Fruit fly (Drosophila melanogaster): ENCODE measurements around the gene SLIRP1.

SLIRP1 gene

DNA sequence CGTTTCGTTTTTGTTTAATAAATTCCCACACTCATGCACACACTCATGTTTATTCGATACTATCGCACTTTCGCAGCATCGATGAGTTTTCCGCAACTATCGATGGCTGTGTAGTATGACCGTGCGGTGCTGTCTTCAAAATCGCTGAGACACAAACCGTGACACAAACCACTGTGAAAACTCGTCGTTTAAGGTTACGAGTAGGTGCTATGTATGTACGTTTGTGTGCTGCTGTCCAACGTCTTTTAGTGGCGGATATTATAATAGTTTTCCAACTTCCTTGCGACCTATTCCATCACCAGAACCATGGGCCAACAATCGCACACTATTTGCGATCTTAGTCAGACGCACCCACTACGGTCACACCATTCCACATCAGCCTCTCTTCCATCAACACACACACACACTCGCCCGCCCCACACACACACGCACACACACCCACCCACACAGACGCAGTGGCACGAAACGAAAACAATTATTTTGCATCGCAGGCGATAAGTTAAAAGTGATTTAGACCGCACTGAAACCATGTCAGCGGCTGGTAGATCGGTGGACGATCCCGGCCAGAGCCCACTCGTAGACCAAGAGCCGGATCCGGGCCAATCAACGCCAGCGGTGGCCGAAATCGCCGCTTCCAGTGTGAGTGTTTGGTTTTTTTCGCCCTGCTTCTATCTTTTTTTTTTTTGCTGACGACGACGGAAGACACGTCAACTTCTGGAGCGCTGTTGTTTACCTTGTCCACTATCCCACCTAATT is 5.0 kb upstream of the SLIRP1 start, which contains the start of the genes Dd and CG1486 (continued):
- TF ChIP-seq salm (tag; optimal IDR thresholded peaks at IDR 0.05) (no peak), slp2 (GFP tag; optimal IDR thresholded peaks at IDR 0.05) (no peak), maf-S (GFP tag; optimal IDR thresholded peaks at IDR 0.05) (no peak), ranshi (GFP tag; IDR thresholded peaks at IDR 0.05) (no peak)

DNA sequence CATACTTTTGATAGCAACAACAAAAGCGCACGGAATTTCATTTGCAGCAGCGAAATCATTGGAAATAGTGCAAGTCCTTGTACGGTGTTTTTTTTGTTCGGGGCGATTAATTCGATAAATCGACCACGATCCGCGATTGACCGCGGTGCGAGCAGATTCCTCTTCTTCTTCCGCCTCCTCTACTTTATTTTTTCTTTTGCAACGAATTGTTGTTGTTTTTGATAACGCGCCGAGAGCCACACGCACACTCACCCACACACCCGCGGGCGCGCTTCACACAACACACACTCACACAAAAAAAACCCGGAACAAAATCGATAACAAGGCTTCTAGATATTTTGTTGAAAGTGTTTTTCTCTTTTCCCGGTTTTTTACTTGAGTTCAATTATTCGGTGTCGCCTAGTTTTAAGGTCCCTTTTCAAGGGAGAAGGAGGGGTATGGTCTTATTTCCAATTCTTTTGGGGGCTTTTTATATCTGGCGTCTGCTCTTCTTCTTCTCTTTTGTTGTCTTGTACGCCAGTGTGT is 4.1 kb upstream of the SLIRP1 start:
- TF ChIP-seq onecut (GFP tag; IDR thresholded peaks at IDR 0.05), result peak; percentile 81
- TF ChIP-seq cwo (GFP tag; optimal IDR thresholded peaks at IDR 0.05), result no peak
- peak; percentile 4 for TF ChIP-seq nom (GFP tag; optimal IDR thresholded peaks at IDR 0.05)
- TF ChIP-seq cg (GFP tag; optimal IDR thresholded peaks at IDR 0.05), result peak; percentile 70
- peak in 1 of 3 experiments; percentile 5 for TF ChIP-seq lola (GFP tag; optimal IDR thresholded peaks at IDR 0.05)
- TF ChIP-seq crol (GFP tag; IDR thresholded peaks at IDR 0.05), result 0 out of 2 replicates have a peak, but pooled peaks have one; percentile 12
- peak; percentile 79 for TF ChIP-seq CG4360 (GFP tag; IDR thresholded peaks at IDR 0.05)
- TF ChIP-seq sqz (GFP tag; optimal IDR thresholded peaks at IDR 0.05), result peak; percentile 21
- no peak for TF ChIP-seq Oaz (GFP tag; IDR thresholded peaks at IDR 0.05)
- TF ChIP-seq Eip74EF (GFP tag; optimal IDR thresholded peaks at IDR 0.05), result peak in 1 of 2 experiments; percentile 66
- TF ChIP-seq ab (GFP tag; optimal IDR thresholded peaks at IDR 0.05), result no peak
- no peak for TF ChIP-seq CG3847 (GFP tag; IDR thresholded peaks at IDR 0.05)
- TF ChIP-seq CG17385 (GFP tag; optimal IDR thresholded peaks at IDR 0.05), result peak; percentile 82
- TF ChIP-seq CG15269 (tag; optimal IDR thresholded peaks at IDR 0.05), result no peak
- TF ChIP-seq chinmo (GFP tag; IDR thresholded peaks at IDR 0.05; ENCODE audit: partially characterized antibody), result 0 out of 4 replicates have a peak, but pooled peaks have one; percentile 23
- TF ChIP-seq Dref (GFP tag; IDR thresholded peaks at IDR 0.05), result peak; percentile 45

DNA sequence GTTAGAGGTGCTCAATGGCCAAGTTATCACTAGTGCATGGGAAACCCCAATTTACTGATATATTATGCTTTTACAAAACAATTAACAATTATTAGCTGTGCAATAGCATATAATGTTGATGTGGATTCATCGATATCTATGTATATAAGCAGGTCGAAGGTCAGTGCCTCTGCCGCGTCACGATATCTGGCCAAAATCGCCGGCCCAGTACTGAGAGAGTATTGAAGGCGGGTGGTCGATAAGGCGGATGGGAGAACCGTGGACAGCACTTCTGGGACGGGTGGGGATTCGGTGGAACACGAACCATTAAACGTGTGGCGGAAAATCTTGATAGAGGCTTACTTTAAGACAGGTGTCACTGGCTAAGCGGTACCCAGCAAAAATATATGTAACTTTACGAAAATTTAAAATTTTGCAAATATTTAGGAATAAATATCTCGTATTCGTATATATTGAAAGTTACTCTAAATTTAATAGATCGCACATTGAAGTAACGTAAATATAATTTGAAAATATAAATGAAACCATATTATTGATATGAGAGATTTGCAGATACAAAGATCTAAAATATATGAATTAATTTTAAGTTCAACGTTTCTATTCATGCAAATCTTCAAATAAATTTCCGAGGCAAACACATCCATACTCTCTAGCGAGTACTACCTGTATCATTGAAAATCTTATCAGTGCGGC is 3.3 kb upstream of the SLIRP1 start:
- no peak for TF ChIP-seq prd (optimal IDR thresholded peaks at IDR 0.05)
- peak; percentile 45; the same call in 1 of the 3 replicates for TF ChIP-seq prd (GFP tag; IDR thresholded peaks at IDR 0.05)
- no peak for TF ChIP-seq gt (GFP tag; IDR thresholded peaks at IDR 0.05)
- TF ChIP-seq Hr78 (GFP tag; optimal IDR thresholded peaks at IDR 0.05), result peak in 1 of 2 experiments; percentile 88
- TF ChIP-seq Fer3 (tag; optimal IDR thresholded peaks at IDR 0.05), result peak; percentile 61
- TF ChIP-seq CG7745 (tag; optimal IDR thresholded peaks at IDR 0.05), result no peak
- no peak for TF ChIP-seq CG16815 (GFP tag; optimal IDR thresholded peaks at IDR 0.05)
- TF ChIP-seq HmgZ (tag; optimal IDR thresholded peaks at IDR 0.05), result peak; percentile 3
- no peak for TF ChIP-seq CG7786 (GFP tag; optimal IDR thresholded peaks at IDR 0.05)
- peak; percentile 59 for TF ChIP-seq fd96Cb (tag; optimal IDR thresholded peaks at IDR 0.05)
- peak; percentile 71 for TF ChIP-seq CG7839 (tag; optimal IDR thresholded peaks at IDR 0.05)
- no peak for TF ChIP-seq lov (optimal IDR thresholded peaks at IDR 0.05)
- no peak for TF ChIP-seq lov (GFP tag; IDR thresholded peaks at IDR 0.05)
- peak; percentile 56 for TF ChIP-seq CG1233 (GFP tag; optimal IDR thresholded peaks at IDR 0.05)
- TF ChIP-seq luna (GFP tag; optimal IDR thresholded peaks at IDR 0.05), result no peak
- no peak for TF ChIP-seq Hr39 (optimal IDR thresholded peaks at IDR 0.05)
- TF ChIP-seq pho (GFP tag; optimal IDR thresholded peaks at IDR 0.05), result no peak
- TF ChIP-seq jigr1 (GFP tag; IDR thresholded peaks at IDR 0.05), result no peak
- TF ChIP-seq Fer1 (GFP tag; optimal IDR thresholded peaks at IDR 0.05), result peak; percentile 82
- TF ChIP-seq D (optimal IDR thresholded peaks at IDR 0.05), result no peak
- TF ChIP-seq D (GFP tag; optimal IDR thresholded peaks at IDR 0.05), result peak; percentile 34
- TF ChIP-seq CG13424 (tag; optimal IDR thresholded peaks at IDR 0.05), result peak; percentile 79
- no peak for TF ChIP-seq chn (GFP tag; optimal IDR thresholded peaks at IDR 0.05)
- TF ChIP-seq zen2 (GFP tag; IDR thresholded peaks at IDR 0.05; ENCODE audit: partially characterized antibody), result no peak
- TF ChIP-seq sob (GFP tag; IDR thresholded peaks at IDR 0.05), result 0 out of 2 replicates have a peak, but pooled peaks have one; percentile 46
- TF ChIP-seq H2.0 (GFP tag; IDR thresholded peaks at IDR 0.05), result no peak

Measured in whole organism, embryonic.